Fruit fly (Drosophila melanogaster) whole organism, prepupa: ENCODE results near the gene HDAC4.

ENCODE experiments used
- Blimp-1 ChIP-seq: fragments of 200-800 bp; sonication (Bioruptor generic); optimal IDR thresholded peaks from 3 replicates; lab custom pipeline; 2017; ENCODE audit warnings: missing biosample characterization, missing genetic modification characterization, mild to moderate bottlenecking, moderate library complexity, missing genetic modification reagents
- CG10631 ChIP-seq: fragments of 200-800 bp; sonication (Bioruptor generic); optimal IDR thresholded peaks from 2 replicates; lab custom pipeline; 2016; ENCODE audit warnings: missing biosample characterization, missing genetic modification characterization
- CG10669 ChIP-seq: fragments of 200-800 bp; sonication (Bioruptor generic); optimal IDR thresholded peaks from 3 replicates; lab custom pipeline; 2018; ENCODE audit warnings: missing biosample characterization, mild to moderate bottlenecking, missing genetic modification characterization, moderate library complexity
- CG11294 ChIP-seq: fragments of 200-800 bp; sonication (Bioruptor generic); IDR thresholded peaks from 2 replicates; pipeline ENCODE4 v1.3.6; 2022; ENCODE audit warnings: missing biosample characterization, missing genetic modification characterization
- CG11762 ChIP-seq: fragments of 200-800 bp; sonication (Bioruptor generic); optimal IDR thresholded peaks from 3 replicates; lab custom pipeline; 2016; ENCODE audit warnings: missing biosample characterization, missing genetic modification characterization; ENCODE audit not compliant: insufficient read depth
- CG15336 ChIP-seq: fragments of 200-800 bp; sonication (Bioruptor generic); IDR thresholded peaks from 2 replicates; pipeline ENCODE4 v1.3.6; 2022; ENCODE audit warnings: missing biosample characterization, missing genetic modification characterization
- CG3032 ChIP-seq: fragments of 200-800 bp; optimal IDR thresholded peaks from 2 replicates; lab custom pipeline; 2019; ENCODE audit warnings: missing biosample characterization, mild to moderate bottlenecking, missing genetic modification characterization, moderate library complexity
- CG31627 ChIP-seq: fragments of 200-800 bp; sonication (Bioruptor generic); optimal IDR thresholded peaks from 3 replicates; lab custom pipeline; 2016; ENCODE audit warnings: missing biosample characterization, missing genetic modification characterization
- CG32006 ChIP-seq: fragments of 200-800 bp; sonication (Bioruptor generic); optimal IDR thresholded peaks from 3 replicates; lab custom pipeline; 2017; ENCODE audit warnings: missing biosample characterization, mild to moderate bottlenecking, missing genetic modification characterization
- CG3919 ChIP-seq: fragments of 200-800 bp; sonication (Bioruptor generic); optimal IDR thresholded peaks from 3 replicates; lab custom pipeline; 2016; ENCODE audit warnings: missing biosample characterization, missing genetic modification characterization
- CG4318 ChIP-seq: fragments of 200-800 bp; sonication (Bioruptor generic); optimal IDR thresholded peaks from 3 replicates; lab custom pipeline; 2017; ENCODE audit warnings: missing biosample characterization, mild to moderate bottlenecking, missing genetic modification characterization
- CG6163 ChIP-seq: fragments of 200-800 bp; sonication (Bioruptor generic); IDR thresholded peaks from 3 replicates; pipeline ENCODE4 v1.3.6; 2022; ENCODE audit warnings: missing biosample characterization, missing genetic modification characterization
- CG6276 ChIP-seq: fragments of 200-800 bp; sonication (Bioruptor generic); optimal IDR thresholded peaks from 2 replicates; lab custom pipeline; 2017; ENCODE audit warnings: missing biosample characterization, mild to moderate bottlenecking, missing genetic modification characterization
- CG6792 ChIP-seq: fragments of 200-800 bp; sonication (Bioruptor generic); optimal IDR thresholded peaks from 3 replicates; lab custom pipeline; 2016; ENCODE audit warnings: missing biosample characterization, missing genetic modification characterization
- CG6808 ChIP-seq: fragments of 200-800 bp; sonication (Bioruptor generic); optimal IDR thresholded peaks from 3 replicates; lab custom pipeline; 2017; ENCODE audit warnings: missing biosample characterization, missing genetic modification characterization, mild to moderate bottlenecking, moderate library complexity, missing genetic modification reagents
- CG7368 ChIP-seq: fragments of 200-800 bp; sonication (Bioruptor generic); optimal IDR thresholded peaks from 3 replicates; lab custom pipeline; 2016; ENCODE audit warnings: missing biosample characterization, missing genetic modification characterization
- CG8632 ChIP-seq: fragments of 200-800 bp; sonication (Bioruptor generic); optimal IDR thresholded peaks from 3 replicates; lab custom pipeline; 2016; ENCODE audit warnings: missing biosample characterization, missing genetic modification characterization
- CG9139 ChIP-seq: fragments of 200-800 bp; sonication (Bioruptor generic); optimal IDR thresholded peaks from 3 replicates; lab custom pipeline; 2017; ENCODE audit warnings: missing biosample characterization, mild to moderate bottlenecking, missing genetic modification characterization
- Eip75B ChIP-seq: fragments of 200-800 bp; sonication (Bioruptor generic); optimal IDR thresholded peaks from 3 replicates; lab custom pipeline; 2016; ENCODE audit warnings: missing biosample characterization, missing genetic modification characterization
- Eip78C ChIP-seq: fragments of 200-800 bp; sonication (Bioruptor generic); peaks from one replicate; lab custom pipeline; 2016; ENCODE audit warnings: missing biosample characterization, missing genetic modification characterization
- Eip93F ChIP-seq: fragments of 200-800 bp; sonication (Bioruptor generic); optimal IDR thresholded peaks from 2 replicates; lab custom pipeline; 2016; ENCODE audit warnings: missing biosample characterization, mild to moderate bottlenecking, missing genetic modification characterization
- Ets21C ChIP-seq: fragments of 200-800 bp; sonication (Bioruptor generic); optimal IDR thresholded peaks from 3 replicates; lab custom pipeline; 2016; ENCODE audit warnings: missing biosample characterization, missing genetic modification characterization
- Ets96B ChIP-seq: fragments of 200-800 bp; optimal IDR thresholded peaks from 2 replicates; lab custom pipeline; 2019; ENCODE audit warnings: missing biosample characterization, mild to moderate bottlenecking, missing genetic modification characterization, moderate library complexity
- Gug ChIP-seq: fragments of 200-800 bp; sonication (Bioruptor generic); IDR thresholded peaks from 2 replicates; pipeline ENCODE4 v1.3.6; 2022; ENCODE audit warnings: missing biosample characterization, missing genetic modification characterization
- Hr4 ChIP-seq: fragments of 200-800 bp; sonication (Bioruptor generic); optimal IDR thresholded peaks from 3 replicates; lab custom pipeline; 2016; ENCODE audit warnings: missing biosample characterization, missing genetic modification characterization
- Lpt ChIP-seq: fragments of 200-800 bp; sonication (Bioruptor generic); optimal IDR thresholded peaks from 3 replicates; lab custom pipeline; 2016; ENCODE audit warnings: missing biosample characterization, missing genetic modification characterization
- Met ChIP-seq: fragments of 200-800 bp; sonication (Bioruptor generic); optimal IDR thresholded peaks from 3 replicates; lab custom pipeline; 2016; ENCODE audit warnings: missing biosample characterization, missing genetic modification characterization
- Sox102F ChIP-seq: fragments of 200-800 bp; sonication (Bioruptor generic); optimal IDR thresholded peaks from 2 replicates; lab custom pipeline; 2016; ENCODE audit warnings: missing biosample characterization, mild to moderate bottlenecking, missing genetic modification characterization
- Sox14 ChIP-seq: fragments of 200-800 bp; sonication (Bioruptor generic); optimal IDR thresholded peaks from 3 replicates; lab custom pipeline; 2016; ENCODE audit warnings: missing biosample characterization, missing genetic modification characterization
- achi ChIP-seq: fragments of 200-800 bp; sonication (Bioruptor generic); optimal IDR thresholded peaks from 3 replicates; lab custom pipeline; 2016; ENCODE audit warnings: missing biosample characterization, missing genetic modification characterization
- acj6 ChIP-seq: fragments of 200-800 bp; sonication (Bioruptor generic); optimal IDR thresholded peaks from 3 replicates; lab custom pipeline; 2016; ENCODE audit warnings: missing biosample characterization, missing genetic modification characterization
- cyc ChIP-seq: fragments of 200-800 bp; sonication (Bioruptor generic); optimal IDR thresholded peaks from 3 replicates; lab custom pipeline; 2016; ENCODE audit warnings: missing biosample characterization, missing genetic modification characterization
- dac ChIP-seq: fragments of 200-800 bp; sonication (Bioruptor generic); optimal IDR thresholded peaks from 2 replicates; lab custom pipeline; 2017; ENCODE audit warnings: missing biosample characterization, mild to moderate bottlenecking, missing genetic modification characterization
- dsx ChIP-seq: fragments of 200-800 bp; optimal IDR thresholded peaks from 3 replicates; lab custom pipeline; 2019; ENCODE audit warnings: missing biosample characterization, mild to moderate bottlenecking, missing genetic modification characterization, moderate library complexity; ENCODE audit not compliant: poor library complexity, severe bottlenecking
- eg ChIP-seq: fragments of 200-800 bp; sonication (Bioruptor generic); IDR thresholded peaks from 3 replicates; pipeline ENCODE4 v1.3.6; 2022; ENCODE audit warnings: missing biosample characterization, missing genetic modification characterization
- esn ChIP-seq: fragments of 200-800 bp; sonication (Bioruptor generic); optimal IDR thresholded peaks from 2 replicates; lab custom pipeline; 2016; ENCODE audit warnings: missing biosample characterization, mild to moderate bottlenecking, missing genetic modification characterization, moderate library complexity
- fd85E ChIP-seq: fragments of 200-800 bp; sonication (Bioruptor generic); optimal IDR thresholded peaks from 3 replicates; lab custom pipeline; 2016; ENCODE audit warnings: missing biosample characterization, missing genetic modification characterization
- fkh ChIP-seq: fragments of 200-800 bp; sonication (Bioruptor generic); optimal IDR thresholded peaks from 3 replicates; lab custom pipeline; 2017; ENCODE audit warnings: missing biosample characterization, mild to moderate bottlenecking, missing genetic modification characterization, moderate library complexity
- lz ChIP-seq: fragments of 200-800 bp; sonication (Bioruptor generic); optimal IDR thresholded peaks from 3 replicates; lab custom pipeline; 2016; ENCODE audit warnings: missing biosample characterization, missing genetic modification characterization
- net ChIP-seq: fragments of 200-800 bp; sonication (Bioruptor generic); optimal IDR thresholded peaks from 3 replicates; lab custom pipeline; 2016; ENCODE audit warnings: missing biosample characterization, missing genetic modification characterization
- pdm3 ChIP-seq: fragments of 200-800 bp; sonication (Bioruptor generic); optimal IDR thresholded peaks from 3 replicates; lab custom pipeline; 2016; ENCODE audit warnings: missing biosample characterization, missing genetic modification characterization
- salr ChIP-seq, 2 experiments: fragments of 200-800 bp; sonication (Bioruptor generic); optimal IDR thresholded peaks; 3 replicates each; lab custom pipeline; 2016 to 2018; ENCODE audit warnings: missing biosample characterization in 2 of 2, missing genetic modification characterization in 2 of 2, mild to moderate bottlenecking in 1 of 2
- spab ChIP-seq: fragments of 200-800 bp; sonication (Bioruptor generic); optimal IDR thresholded peaks from 2 replicates; lab custom pipeline; 2017; ENCODE audit warnings: missing biosample characterization, mild to moderate bottlenecking, missing genetic modification characterization, missing genetic modification reagents
- ss ChIP-seq, 2 experiments: fragments of 200-800 bp; sonication (Bioruptor generic); optimal IDR thresholded peaks; 2 replicates in 1 of 2; 3 replicates in 1 of 2; lab custom pipeline; 2017 to 2018; ENCODE audit warnings: mild to moderate bottlenecking in 2 of 2, missing biosample characterization in 2 of 2, missing genetic modification characterization in 2 of 2, moderate library complexity in 1 of 2
- svp ChIP-seq: fragments of 200-800 bp; sonication (Bioruptor generic); peaks from one replicate; lab custom pipeline; 2016; ENCODE audit warnings: missing biosample characterization, missing genetic modification characterization
- topi ChIP-seq: fragments of 200-800 bp; sonication (Bioruptor generic); optimal IDR thresholded peaks from 3 replicates; lab custom pipeline; 2016; ENCODE audit warnings: missing biosample characterization, missing genetic modification characterization
- vri ChIP-seq: fragments of 200-800 bp; sonication (Bioruptor generic); optimal IDR thresholded peaks from 3 replicates; lab custom pipeline; 2016; ENCODE audit warnings: missing biosample characterization, mild to moderate bottlenecking, missing genetic modification characterization

HDAC4 gene

DNA sequence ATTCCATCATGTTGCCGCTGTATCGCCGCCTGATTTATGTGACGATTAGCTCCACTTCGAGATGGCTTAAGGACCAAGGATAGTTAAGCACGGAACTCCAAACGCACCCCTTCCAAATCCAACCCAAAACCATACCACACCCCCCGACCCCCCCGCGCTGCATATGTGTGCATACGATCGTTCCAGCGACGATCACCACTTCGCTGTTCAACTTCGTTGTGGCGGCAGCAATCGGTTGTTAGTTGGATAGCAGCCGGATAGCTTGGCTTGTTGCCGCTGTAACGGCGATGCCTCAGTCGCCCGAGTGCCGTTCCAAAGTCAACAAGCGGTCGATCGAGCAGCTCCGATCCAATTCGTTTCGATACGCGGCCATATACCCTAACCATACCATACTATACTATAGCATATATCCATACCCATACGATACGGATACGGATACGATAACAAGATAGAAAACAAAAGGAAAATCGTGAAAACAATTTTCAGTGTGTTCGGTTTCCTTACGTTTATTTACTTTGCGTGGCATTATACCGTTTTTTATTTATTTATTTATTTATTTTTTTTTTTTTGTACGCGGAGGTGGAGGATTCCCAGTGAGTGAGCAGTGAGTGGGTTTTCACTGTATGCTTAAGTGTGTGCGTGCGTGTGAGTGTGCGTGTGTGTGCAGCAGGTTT is 29.5 kb upstream of the HDAC4 start (continued):
- TF ChIP-seq dsx (GFP tag; lab: Kevin White, UChicago), result no peak
- no peak for TF ChIP-seq Ets21C (GFP tag; lab: Kevin White, UChicago)
- TF ChIP-seq net, result no peak
- TF ChIP-seq CG9139 (GFP tag; lab: Kevin White, UChicago), result no peak
- TF ChIP-seq lz (GFP tag; lab: Kevin White, UChicago), result no peak
- TF ChIP-seq Sox102F (GFP tag; lab: Kevin White, UChicago), result no peak
- TF ChIP-seq CG32006 (GFP tag; lab: Kevin White, UChicago), result peak; percentile 12
- TF ChIP-seq dac (GFP tag; lab: Kevin White, UChicago), result no peak
- no peak for TF ChIP-seq CG10631 (GFP tag; lab: Kevin White, UChicago)
- no peak for TF ChIP-seq CG3919 (GFP tag; lab: Kevin White, UChicago)
- TF ChIP-seq CG6808, result no peak
- TF ChIP-seq vri, result no peak
- TF ChIP-seq esn (GFP tag; lab: Kevin White, UChicago), result no peak
- peak; percentile 35 for TF ChIP-seq fkh
- no peak for TF ChIP-seq ss (GFP tag; optimal IDR thresholded peaks at IDR 0.05; lab: Kevin White, UChicago)
- TF ChIP-seq CG7368 (GFP tag; lab: Kevin White, UChicago), result no peak
- no peak for TF ChIP-seq CG8632 (GFP tag; lab: Kevin White, UChicago)
- no peak for TF ChIP-seq CG31627
- no peak for TF ChIP-seq CG3032 (tag; lab: Kevin White, UChicago)
- no peak for TF ChIP-seq achi (GFP tag; lab: Kevin White, UChicago)
- TF ChIP-seq Eip93F, result no peak
- TF ChIP-seq CG11294 (GFP tag; lab: Robert Waterston, UW), result no peak
- TF ChIP-seq Hr4, result peak; percentile 10
- TF ChIP-seq Eip78C (GFP tag; lab: Kevin White, UChicago), result peak; percentile 80
- no peak for TF ChIP-seq topi (GFP tag; lab: Kevin White, UChicago)
- no peak for TF ChIP-seq CG6276 (GFP tag; lab: Kevin White, UChicago)

DNA sequence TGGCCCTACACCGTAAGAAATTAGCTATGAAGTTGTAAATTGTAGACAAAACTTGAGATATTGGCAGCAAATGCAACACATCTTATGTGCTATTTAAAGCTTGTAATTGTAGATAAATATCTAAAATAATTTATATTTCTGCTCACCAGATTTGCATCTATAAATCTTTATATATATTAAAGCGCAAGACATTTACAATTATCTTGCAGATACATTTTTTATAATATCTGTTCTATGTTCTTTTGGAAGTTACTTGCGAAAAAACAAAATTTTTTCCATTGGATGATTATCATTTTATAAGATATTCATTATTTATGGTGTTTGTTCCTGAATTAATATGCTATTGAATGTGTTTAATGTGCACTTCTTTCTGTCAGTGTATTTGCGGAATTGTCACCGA is 28.9 kb upstream of the HDAC4 start:
- TF ChIP-seq Hr4 (peak; percentile 39), CG9139 (GFP tag; lab: Kevin White, UChicago) (no peak), salr (GFP tag; optimal IDR thresholded peaks at IDR 0.05; lab: Kevin White, UChicago) (peak in 1 of 2 experiments; percentile 32), CG3032 (tag; lab: Kevin White, UChicago) (peak; percentile 54), CG4318 (GFP tag; lab: Kevin White, UChicago) (peak; percentile 10), svp (GFP tag; lab: Kevin White, UChicago) (peak; percentile 76), Eip75B (GFP tag; lab: Kevin White, UChicago) (peak; percentile 16), achi (GFP tag; lab: Kevin White, UChicago) (peak; percentile 42), eg (GFP tag; lab: Robert Waterston, UW) (no peak), CG6276 (GFP tag; lab: Kevin White, UChicago) (peak; percentile 33), CG10669 (GFP tag; lab: Kevin White, UChicago) (peak; percentile 35), pdm3 (GFP tag; lab: Kevin White, UChicago) (no peak), cyc (GFP tag; lab: Kevin White, UChicago) (no peak), Ets21C (GFP tag; lab: Kevin White, UChicago) (no peak), esn (GFP tag; lab: Kevin White, UChicago) (peak; percentile 14), net (no peak), CG15336 (GFP tag; lab: Robert Waterston, UW) (peak; percentile 7; the same call in 1 of the 2 replicates), spab (GFP tag; lab: Kevin White, UChicago) (peak; percentile 15), vri (no peak), CG11294 (GFP tag; lab: Robert Waterston, UW) (no peak), Met (GFP tag; lab: Kevin White, UChicago) (peak; percentile 9), CG10631 (GFP tag; lab: Kevin White, UChicago) (peak; percentile 51), Eip78C (GFP tag; lab: Kevin White, UChicago) (peak; percentile 86), Blimp-1 (no peak), CG11762 (GFP tag; lab: Kevin White, UChicago) (no peak), CG6792 (GFP tag; lab: Kevin White, UChicago) (peak; percentile 39), lz (GFP tag; lab: Kevin White, UChicago) (peak; percentile 11), fd85E (GFP tag; lab: Kevin White, UChicago) (no peak), CG32006 (GFP tag; lab: Kevin White, UChicago) (peak; percentile 59), Ets96B (tag; lab: Kevin White, UChicago) (peak; percentile 28), Gug (GFP tag; lab: Robert Waterston, UW) (no peak), CG8632 (GFP tag; lab: Kevin White, UChicago) (peak; percentile 34), Lpt (GFP tag; lab: Kevin White, UChicago) (no peak), CG6808 (peak; percentile 33), acj6 (GFP tag; lab: Kevin White, UChicago) (peak; percentile 42), Sox14 (peak; percentile 30), CG6163 (GFP tag; lab: Robert Waterston, UW) (0 out of 3 replicates have a peak, but pooled peaks have one; percentile 18)
